Fruit fly (Drosophila melanogaster) whole organism, embryonic: ENCODE measurements around the gene Col4a1.

ENCODE experiments used
- Atf6 ChIP-seq: fragments of 200-800 bp; sonication (Bioruptor generic); IDR thresholded peaks from 2 replicates; pipeline ENCODE4 v1.3.6; 2022; ENCODE audit warnings: missing biosample characterization, missing genetic modification characterization
- CG10321 ChIP-seq: fragments of 200-800 bp; sonication (Bioruptor generic); IDR thresholded peaks from 2 replicates; pipeline ENCODE4 v1.3.6; 2022; ENCODE audit warnings: missing biosample characterization, missing genetic modification characterization
- CG10565 ChIP-seq: fragments of 200-800 bp; sonication (Bioruptor generic); optimal IDR thresholded peaks from 3 replicates; lab custom pipeline; 2016; ENCODE audit warnings: missing biosample characterization, mild to moderate bottlenecking, missing genetic modification characterization
- CG11560 ChIP-seq: fragments of 200-800 bp; sonication (Bioruptor generic); IDR thresholded peaks from 3 replicates; pipeline ENCODE4 v1.3.6; 2022; ENCODE audit warnings: missing biosample characterization, missing genetic modification characterization
- CG13287 ChIP-seq: fragments of 200-800 bp; sonication (Bioruptor generic); IDR thresholded peaks from 2 replicates; pipeline ENCODE4 v1.3.6; 2022; ENCODE audit warnings: missing biosample characterization, missing genetic modification characterization; ENCODE audit not compliant: partially characterized antibody
- CG14860 ChIP-seq: fragments of 200-800 bp; sonication (Bioruptor generic); IDR thresholded peaks from 3 replicates; pipeline ENCODE4 v1.3.6; 2022; ENCODE audit warnings: missing biosample characterization, missing genetic modification characterization; ENCODE audit not compliant: partially characterized antibody
- CG17612 ChIP-seq: fragments of 200-800 bp; sonication (Bioruptor generic); IDR thresholded peaks from 2 replicates; pipeline ENCODE4 v1.3.6; 2022; ENCODE audit warnings: missing biosample characterization, missing genetic modification characterization
- CG18476 ChIP-seq: fragments of 200-800 bp; sonication (Bioruptor generic); optimal IDR thresholded peaks from 2 replicates; lab custom pipeline; 2016; ENCODE audit warnings: missing biosample characterization, mild to moderate bottlenecking, missing genetic modification characterization
- CG31388 ChIP-seq: fragments of 200-800 bp; sonication (Bioruptor generic); optimal IDR thresholded peaks from 2 replicates; lab custom pipeline; 2016; ENCODE audit warnings: missing biosample characterization, missing genetic modification characterization
- CG42726 ChIP-seq: fragments of 200-800 bp; sonication (Bioruptor generic); IDR thresholded peaks from 2 replicates; pipeline ENCODE4 v1.3.6; 2022; ENCODE audit warnings: missing biosample characterization, missing genetic modification characterization; ENCODE audit not compliant: partially characterized antibody
- CG4360 ChIP-seq: fragments of 200-800 bp; sonication (Bioruptor generic); IDR thresholded peaks from 2 replicates; pipeline ENCODE4 v1.3.6; 2022; ENCODE audit warnings: missing biosample characterization, missing genetic modification characterization
- CG6813 ChIP-seq: fragments of 200-800 bp; sonication (Bioruptor generic); optimal IDR thresholded peaks from 2 replicates; lab custom pipeline; 2017; ENCODE audit warnings: missing biosample characterization, missing genetic modification characterization, mild to moderate bottlenecking, moderate library complexity, missing genetic modification reagents
- CG7839 ChIP-seq: fragments of 200-800 bp; sonication (Bioruptor generic); optimal IDR thresholded peaks from 3 replicates; lab custom pipeline; 2018; ENCODE audit warnings: missing biosample characterization, mild to moderate bottlenecking, missing genetic modification characterization, moderate library complexity
- CG8478 ChIP-seq: fragments of >200 bp; optimal IDR thresholded peaks from 2 replicates; lab custom pipeline; 2018
- CG9876 ChIP-seq: fragments of 200-800 bp; sonication (Bioruptor generic); optimal IDR thresholded peaks from 2 replicates; lab custom pipeline; 2016; ENCODE audit warnings: missing biosample characterization, missing genetic modification characterization
- CG9932 ChIP-seq: fragments of 200-800 bp; sonication (Bioruptor generic); IDR thresholded peaks from 2 replicates; pipeline ENCODE4 v1.3.6; 2022; ENCODE audit warnings: missing biosample characterization, missing genetic modification characterization
- CoRest ChIP-seq: fragments of 200-800 bp; sonication (Bioruptor generic); optimal IDR thresholded peaks from 3 replicates; lab custom pipeline; 2018; ENCODE audit warnings: missing biosample characterization, mild to moderate bottlenecking, missing genetic modification characterization, moderate library complexity
- D ChIP-seq, 2 experiments: fragments of 200-800 bp in 1 of 2; fragments of >200 bp in 1 of 2; sonication (Bioruptor generic) in 1 of 2; optimal IDR thresholded peaks; 2 replicates in 1 of 2; 3 replicates in 1 of 2; lab custom pipeline; 2017; ENCODE audit warnings: mild to moderate bottlenecking in 1 of 2, missing biosample characterization in 1 of 2, missing genetic modification characterization in 1 of 2, missing genetic modification reagents in 1 of 2
- D19B ChIP-seq: fragments of 200-800 bp; sonication (Bioruptor generic); optimal IDR thresholded peaks from 2 replicates; lab custom pipeline; 2017; ENCODE audit warnings: missing biosample characterization, mild to moderate bottlenecking, missing genetic modification characterization
- Deaf1 ChIP-seq: fragments of 200-800 bp; optimal IDR thresholded peaks from 3 replicates; lab custom pipeline; 2019; ENCODE audit warnings: missing biosample characterization, mild to moderate bottlenecking, missing genetic modification characterization, moderate library complexity
- Dll ChIP-seq: fragments of 200-800 bp; sonication (Bioruptor generic); IDR thresholded peaks from 4 replicates; pipeline ENCODE4 v1.3.6; 2022; ENCODE audit warnings: missing biosample characterization, missing genetic modification characterization; ENCODE audit not compliant: partially characterized antibody
- E2f1 ChIP-seq: fragments of 200-800 bp; sonication (Bioruptor generic); IDR thresholded peaks from 2 replicates; pipeline ENCODE4 v1.3.6; 2022; ENCODE audit warnings: missing biosample characterization, missing genetic modification characterization
- ERR ChIP-seq: fragments of 200-800 bp; sonication (Bioruptor generic); optimal IDR thresholded peaks from 2 replicates; lab custom pipeline; 2016; ENCODE audit warnings: missing biosample characterization, missing genetic modification characterization
- GATAe ChIP-seq: fragments of 200-800 bp; sonication (Bioruptor generic); conservative IDR thresholded peaks from 2 replicates; pipeline ENCODE4 v1.3.6; 2022; ENCODE audit warnings: missing biosample characterization, missing genetic modification characterization
- H2.0 ChIP-seq: fragments of 200-800 bp; sonication (Bioruptor generic); IDR thresholded peaks from 2 replicates; pipeline ENCODE4 v1.3.6; 2022; ENCODE audit warnings: missing biosample characterization, missing genetic modification characterization
- MBD-R2 ChIP-seq: fragments of 200-800 bp; sonication (Bioruptor generic); IDR thresholded peaks from 2 replicates; pipeline ENCODE4 v1.3.6; 2022; ENCODE audit warnings: missing biosample characterization, missing genetic modification characterization
- Med ChIP-seq: fragments of 200-800 bp; sonication (Bioruptor generic); peaks from one replicate; lab custom pipeline; 2016; ENCODE audit warnings: missing biosample characterization, missing genetic modification characterization, mild to moderate bottlenecking, inconsistent platforms, moderate library complexity
- NC2β ChIP-seq: fragments of 200-800 bp; sonication (Bioruptor generic); optimal IDR thresholded peaks from 2 replicates; lab custom pipeline; 2016; ENCODE audit warnings: missing biosample characterization, missing genetic modification characterization
- Rx ChIP-seq: fragments of 200-800 bp; sonication (Bioruptor generic); IDR thresholded peaks from 2 replicates; pipeline ENCODE4 v1.3.6; 2022; ENCODE audit warnings: missing biosample characterization, missing genetic modification characterization
- Usf ChIP-seq: fragments of 200-800 bp; sonication (Bioruptor generic); optimal IDR thresholded peaks from 2 replicates; lab custom pipeline; 2017; ENCODE audit warnings: missing genotype, missing biosample characterization, missing genetic modification characterization
- abd-A ChIP-seq: fragments of 200-800 bp; sonication (Bioruptor generic); optimal IDR thresholded peaks from 3 replicates; lab custom pipeline; 2019; ENCODE audit warnings: missing biosample characterization, mild to moderate bottlenecking, missing genetic modification characterization, moderate library complexity
- al ChIP-seq: fragments of 200-800 bp; sonication (Bioruptor generic); IDR thresholded peaks from 2 replicates; pipeline ENCODE4 v1.3.6; 2022; ENCODE audit warnings: missing biosample characterization, missing genetic modification characterization
- ap ChIP-seq: fragments of 200-800 bp; sonication (Bioruptor generic); IDR thresholded peaks from 2 replicates; pipeline ENCODE4 v1.3.6; 2022; ENCODE audit warnings: missing biosample characterization, missing genetic modification characterization
- bbx ChIP-seq: fragments of 200-800 bp; sonication (Bioruptor generic); IDR thresholded peaks from 2 replicates; pipeline ENCODE4 v1.3.6; 2022; ENCODE audit warnings: missing biosample characterization, missing genetic modification characterization; ENCODE audit not compliant: partially characterized antibody
- bigmax ChIP-seq: fragments of 200-800 bp; sonication (Bioruptor generic); optimal IDR thresholded peaks from 2 replicates; lab custom pipeline; 2018; ENCODE audit warnings: missing biosample characterization, mild to moderate bottlenecking, missing genetic modification characterization
- emc ChIP-seq: fragments of 200-800 bp; sonication (Bioruptor generic); optimal IDR thresholded peaks from 2 replicates; lab custom pipeline; 2016; ENCODE audit warnings: missing biosample characterization, missing genetic modification characterization
- esg ChIP-seq: fragments of 200-800 bp; sonication (Bioruptor generic); conservative IDR thresholded peaks from 2 replicates; pipeline ENCODE4 v1.3.6; 2022; ENCODE audit warnings: missing biosample characterization, missing genetic modification characterization
- fru ChIP-seq: fragments of >200 bp; optimal IDR thresholded peaks from 2 replicates; lab custom pipeline; 2017
- hth ChIP-seq: fragments of >200 bp; optimal IDR thresholded peaks from 2 replicates; lab custom pipeline; 2017; ENCODE audit warnings: inconsistent platforms
- lola ChIP-seq, 3 experiments: fragments of >200 bp in 2 of 3; fragments of 200-800 bp in 1 of 3; sonication (Bioruptor generic) in 1 of 3; optimal IDR thresholded peaks; 2 replicates each; lab custom pipeline; 2017 to 2019; ENCODE audit warnings: missing biosample characterization in 3 of 3, missing genetic modification characterization in 3 of 3, mild to moderate bottlenecking in 1 of 3, moderate library complexity in 1 of 3
- luna ChIP-seq: fragments of 200-800 bp; sonication (Bioruptor generic); optimal IDR thresholded peaks from 2 replicates; lab custom pipeline; 2016; ENCODE audit warnings: missing biosample characterization, missing genetic modification characterization
- p53 ChIP-seq: fragments of 200-800 bp; sonication (Bioruptor generic); optimal IDR thresholded peaks from 2 replicates; lab custom pipeline; 2016; ENCODE audit warnings: missing biosample characterization, missing genetic modification characterization
- sens-2 ChIP-seq: fragments of 200-800 bp; sonication (Bioruptor generic); IDR thresholded peaks from 2 replicates; pipeline ENCODE4 v1.3.6; 2022; ENCODE audit warnings: missing biosample characterization, missing genetic modification characterization
- slp2 ChIP-seq: fragments of 200-800 bp; sonication (Bioruptor generic); optimal IDR thresholded peaks from 2 replicates; lab custom pipeline; 2016; ENCODE audit warnings: missing biosample characterization, missing genetic modification characterization
- sob ChIP-seq: fragments of 200-800 bp; sonication (Bioruptor generic); IDR thresholded peaks from 2 replicates; pipeline ENCODE4 v1.3.6; 2022; ENCODE audit warnings: missing biosample characterization, missing genetic modification characterization
- toy ChIP-seq: fragments of 200-800 bp; sonication (Bioruptor generic); IDR thresholded peaks from 2 replicates; pipeline ENCODE4 v1.3.6; 2022; ENCODE audit warnings: missing biosample characterization, missing genetic modification characterization
- ttk ChIP-seq: fragments of 200-800 bp; sonication (Bioruptor generic); IDR thresholded peaks from 2 replicates; pipeline ENCODE4 v2.1.2; 2022; ENCODE audit warnings: missing biosample characterization, missing genetic modification characterization
- vnd ChIP-seq: fragments of 200-800 bp; sonication (Bioruptor generic); IDR thresholded peaks from 3 replicates; pipeline ENCODE4 v1.3.6; 2022; ENCODE audit warnings: missing biosample characterization, missing genetic modification characterization; ENCODE audit not compliant: partially characterized antibody
- vvl ChIP-seq: fragments of 200-800 bp; sonication (Bioruptor generic); IDR thresholded peaks from 2 replicates; pipeline ENCODE4 v1.3.6; 2022; ENCODE audit warnings: missing biosample characterization, missing genetic modification characterization
- yki ChIP-seq: fragments of >200 bp; optimal IDR thresholded peaks from 3 replicates; lab custom pipeline; 2018

The Col4a1 gene

dm6 chr2L:5000919-5001581 is 28.4 kb upstream of the Col4a1 start (continued):
- no peak; the same call in 1 of the 2 replicates for TF ChIP-seq Atf6 (GFP tag; lab: Robert Waterston, UW)
- TF ChIP-seq CG9876 (GFP tag; lab: Kevin White, UChicago) = no peak
- TF ChIP-seq hth (lab: Kevin White, UChicago) = no peak
- peak; percentile 36 for TF ChIP-seq bigmax
- no peak for TF ChIP-seq Usf (GFP tag; lab: Kevin White, UChicago)
- TF ChIP-seq toy (GFP tag; lab: Robert Waterston, UW) = no peak
- 0 out of 2 replicates have a peak, but pooled peaks have one; percentile 20 for TF ChIP-seq CG4360 (GFP tag; lab: Robert Waterston, UW)
- TF ChIP-seq CG11560 (tag; lab: Robert Waterston, UW) = no peak
- TF ChIP-seq CG31388 (GFP tag; lab: Kevin White, UChicago) = no peak
- TF ChIP-seq luna (GFP tag; lab: Kevin White, UChicago) = no peak
- peak; percentile 75 for TF ChIP-seq CG10321 (GFP tag; lab: Robert Waterston, UW)
- TF ChIP-seq D19B (GFP tag; lab: Kevin White, UChicago) = no peak
- TF ChIP-seq Deaf1 (tag; lab: Kevin White, UChicago) = no peak
- peak; percentile 76 for TF ChIP-seq Rx (GFP tag; lab: Robert Waterston, UW)
- TF ChIP-seq vvl (GFP tag; lab: Robert Waterston, UW) = peak; percentile 6
- peak; percentile 49 for TF ChIP-seq ERR (GFP tag; lab: Kevin White, UChicago)
- peak; percentile 41; the same call in 1 of the 2 replicates for TF ChIP-seq esg (GFP tag; lab: Robert Waterston, UW)
- no peak for TF ChIP-seq p53 (GFP tag; lab: Kevin White, UChicago)
- TF ChIP-seq E2f1 = peak; percentile 28
- TF ChIP-seq CG7839 (tag; lab: Kevin White, UChicago) = no peak
- no peak for TF ChIP-seq fru (lab: Kevin White, UChicago)
- TF ChIP-seq CG6813 (GFP tag; lab: Kevin White, UChicago) = no peak
- TF ChIP-seq abd-A (tag; lab: Kevin White, UChicago) = peak; percentile 91
- 0 out of 2 replicates have a peak, but pooled peaks have one; percentile 9 for TF ChIP-seq sob
- peak; percentile 53; the same call in 1 of the 2 replicates for TF ChIP-seq ap (GFP tag; lab: Robert Waterston, UW)
- peak; percentile 69 for TF ChIP-seq Med (GFP tag; lab: Kevin White, UChicago)
- TF ChIP-seq vnd (GFP tag; lab: Robert Waterston, UW) = peak; percentile 48; the same call in 2 of the 3 replicates
- peak in 1 of 3 experiments; percentile 55 for TF ChIP-seq lola (GFP tag; optimal IDR thresholded peaks at IDR 0.05; lab: Kevin White, UChicago)
- no peak for TF ChIP-seq CG14860 (GFP tag; lab: Robert Waterston, UW)
- TF ChIP-seq NC2β (GFP tag; lab: Kevin White, UChicago) = no peak
- peak; percentile 92 for TF ChIP-seq CG8478 (lab: Kevin White, UChicago)
- TF ChIP-seq CoRest (tag; lab: Kevin White, UChicago) = peak; percentile 3
- 0 out of 2 replicates have a peak, but pooled peaks have one; percentile 25 for TF ChIP-seq al
- TF ChIP-seq bbx (GFP tag; lab: Robert Waterston, UW) = peak; percentile 13; the same call in 1 of the 2 replicates
- TF ChIP-seq H2.0 (GFP tag; lab: Robert Waterston, UW) = peak; percentile 65; the same call in 1 of the 2 replicates
- no peak; the same call in 1 of the 2 replicates for TF ChIP-seq GATAe (GFP tag; lab: Robert Waterston, UW)
- TF ChIP-seq CG13287 (GFP tag; lab: Robert Waterston, UW) = peak; percentile 49; the same call in 1 of the 2 replicates
- TF ChIP-seq CG17612 = peak; percentile 44
- peak; percentile 57 for TF ChIP-seq D (optimal IDR thresholded peaks at IDR 0.05; lab: Kevin White, UChicago)
- TF ChIP-seq D (GFP tag; optimal IDR thresholded peaks at IDR 0.05; lab: Kevin White, UChicago) = no peak
- TF ChIP-seq yki (lab: Kevin White, UChicago) = peak; percentile 21
- TF ChIP-seq CG9932 (GFP tag; lab: Robert Waterston, UW) = peak; percentile 4; the same call in 1 of the 2 replicates
- no peak for TF ChIP-seq CG18476 (GFP tag; lab: Kevin White, UChicago)
- TF ChIP-seq sens-2 (GFP tag; lab: Robert Waterston, UW) = peak; percentile 36; the same call in 1 of the 2 replicates
- peak; percentile 47; the same call in 1 of the 2 replicates for TF ChIP-seq MBD-R2 (GFP tag; lab: Robert Waterston, UW)
- no peak; the same call in 1 of the 2 replicates for TF ChIP-seq ttk
- TF ChIP-seq emc (GFP tag; lab: Kevin White, UChicago) = no peak
- TF ChIP-seq CG42726 (GFP tag; lab: Robert Waterston, UW) = peak; percentile 87
- no peak for TF ChIP-seq slp2 (GFP tag; lab: Kevin White, UChicago)
- no peak for TF ChIP-seq CG10565 (GFP tag; lab: Kevin White, UChicago)
- TF ChIP-seq Dll (GFP tag; lab: Robert Waterston, UW) = no peak
